Worm (Caenorhabditis elegans): ENCODE measurements around the gene ver-4.

ver-4 gene

DNA sequence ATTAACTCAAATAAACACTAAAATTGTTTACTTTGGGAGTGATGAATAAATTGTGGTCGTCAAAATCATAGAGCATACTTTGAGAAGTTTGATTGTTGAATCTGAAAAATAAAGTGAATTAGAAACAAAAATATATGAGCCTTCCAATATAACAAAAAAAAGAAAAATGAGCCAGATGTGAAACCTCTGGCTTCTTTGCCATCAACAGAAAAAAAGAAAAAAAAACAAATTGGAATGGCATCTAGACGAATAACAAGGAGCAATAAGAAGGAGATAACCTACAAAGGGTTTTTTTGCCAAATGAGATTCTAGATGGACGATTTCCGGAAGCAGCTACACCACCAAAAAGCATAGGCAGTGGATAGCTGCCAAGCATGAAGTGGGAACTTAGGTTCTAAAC, 28.4 kb downstream of the ver-4 start, which contains the start of gene F58A3.4:
Gene F58A3.4, minus strand, starts transcription at position 101 of the 400 bp plus-strand sequence.
- TF ChIP-seq ceh-43 (GFP tag; optimal IDR thresholded peaks at IDR 0.05) (no peak), ces-1 (GFP tag; optimal IDR thresholded peaks at IDR 0.05) (no peak), lin-32 (GFP tag; optimal IDR thresholded peaks at IDR 0.05) (no peak), pha-4 (tag; optimal IDR thresholded peaks at IDR 0.05) (no peak), nhr-12 (tag; optimal IDR thresholded peaks at IDR 0.05) (no peak), cnd-1 (tag; optimal IDR thresholded peaks at IDR 0.05) (no peak), ceh-39 (tag; optimal IDR thresholded peaks at IDR 0.05) (no peak), elt-1 (tag; optimal IDR thresholded peaks at IDR 0.05; ENCODE audit: borderline replicate concordance, insufficient read depth) (no peak), snpc-4 (tag; optimal IDR thresholded peaks at IDR 0.05) (no peak), M03D4.4 (tag; optimal IDR thresholded peaks at IDR 0.05) (no peak), unc-62 (GFP tag; optimal IDR thresholded peaks at IDR 0.05) (no peak), drap-1 (GFP tag; optimal IDR thresholded peaks at IDR 0.05) (no peak), unc-39 (tag; optimal IDR thresholded peaks at IDR 0.05) (no peak), hlh-1 (tag; optimal IDR thresholded peaks at IDR 0.05) (no peak), bed-3 (GFP tag; optimal IDR thresholded peaks at IDR 0.05) (no peak), mep-1 (tag; optimal IDR thresholded peaks at IDR 0.05) (no peak), elt-3 (tag; optimal IDR thresholded peaks at IDR 0.05) (no peak), flh-1 (GFP tag; optimal IDR thresholded peaks at IDR 0.05) (no peak), lsy-2 (tag; optimal IDR thresholded peaks at IDR 0.05) (no peak), ztf-11 (tag; optimal IDR thresholded peaks at IDR 0.05) (no peak)

DNA sequence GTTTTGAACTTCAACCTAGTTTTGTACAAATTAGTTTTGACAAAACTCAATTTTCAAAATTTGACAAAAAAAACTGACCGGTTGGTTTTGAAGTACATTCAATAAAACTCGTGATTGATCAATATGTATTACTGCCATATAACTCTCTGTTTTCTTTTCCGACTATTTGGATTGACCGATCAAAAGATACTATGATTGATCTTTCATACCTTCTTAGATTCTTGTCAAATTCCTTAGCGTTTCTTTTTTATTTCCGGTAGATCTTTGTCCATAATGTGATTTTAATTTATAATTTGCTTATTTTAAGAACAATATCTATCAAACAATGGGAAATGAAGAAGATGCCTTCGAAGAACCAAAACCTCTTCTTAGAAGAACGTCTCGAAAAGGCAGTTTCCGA, 30.2 kb downstream of the ver-4 start, which contains the start of gene F58A3.3:
Gene F58A3.3, plus strand, starts transcription at position 301 of the 400 bp plus-strand sequence.
- no peak for TF ChIP-seq ceh-39 (tag; optimal IDR thresholded peaks at IDR 0.05)
- no peak for TF ChIP-seq pha-4 (tag; optimal IDR thresholded peaks at IDR 0.05)
- no peak for TF ChIP-seq sem-2 (GFP tag; optimal IDR thresholded peaks at IDR 0.05)
- no peak for TF ChIP-seq elt-1 (tag; optimal IDR thresholded peaks at IDR 0.05; ENCODE audit: borderline replicate concordance, insufficient read depth)
- TF ChIP-seq ztf-11 (tag; optimal IDR thresholded peaks at IDR 0.05), result no peak
- TF ChIP-seq mls-2 (tag; optimal IDR thresholded peaks at IDR 0.05), result no peak
- TF ChIP-seq mep-1 (tag; optimal IDR thresholded peaks at IDR 0.05), result no peak
- no peak for TF ChIP-seq snpc-4 (tag; optimal IDR thresholded peaks at IDR 0.05)
- no peak for TF ChIP-seq nhr-28 (tag; optimal IDR thresholded peaks at IDR 0.05)
- no peak for TF ChIP-seq bed-3 (GFP tag; optimal IDR thresholded peaks at IDR 0.05)
- TF ChIP-seq nhr-2 (tag; optimal IDR thresholded peaks at IDR 0.05), result no peak
- TF ChIP-seq unc-120 (tag; optimal IDR thresholded peaks at IDR 0.05; ENCODE audit: poor library complexity, severe bottlenecking), result no peak

DNA sequence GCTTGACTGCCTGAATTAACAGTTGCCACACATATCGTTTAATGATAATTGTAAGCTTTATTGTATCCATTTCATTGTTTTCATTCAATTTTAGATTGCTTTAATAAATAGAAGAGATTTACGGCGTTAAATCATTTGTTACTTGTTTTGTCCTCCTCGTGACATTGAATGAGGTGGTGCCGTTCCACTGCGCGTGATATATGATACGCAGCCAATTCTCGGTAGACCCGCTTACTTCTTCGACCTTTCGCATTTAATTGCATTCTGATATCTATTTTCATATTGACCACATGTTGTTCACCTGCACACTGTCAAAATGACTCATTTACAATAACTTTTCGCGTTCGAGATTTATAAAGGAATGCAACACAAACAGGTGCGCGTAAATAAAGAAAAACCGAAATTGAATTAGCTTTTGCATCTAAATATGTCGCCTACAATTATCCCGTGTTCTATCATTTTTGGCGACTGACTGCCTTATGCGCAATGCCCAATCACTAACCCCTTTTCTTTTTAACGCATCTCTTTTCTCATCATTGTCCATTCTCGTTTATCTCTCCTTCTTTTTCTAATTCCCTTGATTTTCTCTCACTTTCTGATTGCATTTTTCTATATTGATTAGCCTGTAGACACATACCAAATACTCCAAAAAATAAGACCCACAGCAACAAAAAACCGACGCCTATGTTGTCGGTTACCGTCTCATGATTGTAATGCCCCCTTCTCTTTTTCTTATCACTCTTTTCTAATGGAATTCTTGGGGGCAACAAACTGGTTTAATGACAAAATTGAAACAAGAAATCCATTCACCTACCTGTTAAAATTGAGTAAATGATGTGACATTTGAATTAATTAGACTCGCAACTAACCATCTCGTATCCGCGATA, 32.5 kb downstream of the ver-4 start:
- TF ChIP-seq bed-3 (GFP tag; optimal IDR thresholded peaks at IDR 0.05) (no peak), unc-39 (tag; optimal IDR thresholded peaks at IDR 0.05) (no peak), ceh-43 (GFP tag; optimal IDR thresholded peaks at IDR 0.05) (no peak), nhr-76 (tag; optimal IDR thresholded peaks at IDR 0.05) (no peak), cnd-1 (tag; optimal IDR thresholded peaks at IDR 0.05) (no peak), lsy-2 (tag; optimal IDR thresholded peaks at IDR 0.05) (no peak), lin-13 (tag; optimal IDR thresholded peaks at IDR 0.05) (no peak), ztf-11 (tag; optimal IDR thresholded peaks at IDR 0.05) (no peak), lin-32 (GFP tag; optimal IDR thresholded peaks at IDR 0.05) (no peak), ceh-83 (GFP tag; optimal IDR thresholded peaks at IDR 0.05) (no peak), M03D4.4 (tag; optimal IDR thresholded peaks at IDR 0.05) (no peak), drap-1 (GFP tag; optimal IDR thresholded peaks at IDR 0.05) (no peak), nhr-28 (tag; optimal IDR thresholded peaks at IDR 0.05) (no peak), mls-2 (tag; optimal IDR thresholded peaks at IDR 0.05) (no peak), flh-1 (GFP tag; optimal IDR thresholded peaks at IDR 0.05) (no peak), elt-3 (tag; optimal IDR thresholded peaks at IDR 0.05) (no peak), ceh-39 (tag; optimal IDR thresholded peaks at IDR 0.05) (no peak)

DNA sequence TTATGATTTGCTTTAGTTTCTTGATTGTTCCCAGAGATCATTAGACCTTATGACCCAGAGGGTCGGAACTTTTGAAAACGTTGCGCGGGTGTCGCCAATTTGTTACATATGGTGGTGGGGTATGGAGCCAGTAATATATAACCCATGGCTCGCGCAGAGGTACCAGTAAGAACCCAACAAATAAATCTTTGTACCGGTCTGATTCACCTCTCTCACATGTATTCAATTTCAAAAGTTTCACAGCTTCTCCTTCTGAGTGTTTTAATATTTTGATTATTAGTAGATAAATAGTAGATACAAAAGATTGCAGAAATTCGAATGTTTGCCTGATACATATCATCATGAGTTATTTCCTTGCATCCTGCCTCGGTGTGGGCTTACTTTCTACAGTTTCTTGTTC, 33.9 kb downstream of the ver-4 start, which contains the start of gene egl-15:
Gene egl-15, plus strand, starts transcription at position 301 of the 400 bp plus-strand sequence.
- TF ChIP-seq snpc-4 (tag; optimal IDR thresholded peaks at IDR 0.05), result no peak
- TF ChIP-seq ceh-39 (tag; optimal IDR thresholded peaks at IDR 0.05), result no peak
- TF ChIP-seq zip-8 (tag; optimal IDR thresholded peaks at IDR 0.05), result no peak
- no peak for TF ChIP-seq unc-62 (GFP tag; optimal IDR thresholded peaks at IDR 0.05)
- no peak for TF ChIP-seq ceh-83 (GFP tag; optimal IDR thresholded peaks at IDR 0.05)

DNA sequence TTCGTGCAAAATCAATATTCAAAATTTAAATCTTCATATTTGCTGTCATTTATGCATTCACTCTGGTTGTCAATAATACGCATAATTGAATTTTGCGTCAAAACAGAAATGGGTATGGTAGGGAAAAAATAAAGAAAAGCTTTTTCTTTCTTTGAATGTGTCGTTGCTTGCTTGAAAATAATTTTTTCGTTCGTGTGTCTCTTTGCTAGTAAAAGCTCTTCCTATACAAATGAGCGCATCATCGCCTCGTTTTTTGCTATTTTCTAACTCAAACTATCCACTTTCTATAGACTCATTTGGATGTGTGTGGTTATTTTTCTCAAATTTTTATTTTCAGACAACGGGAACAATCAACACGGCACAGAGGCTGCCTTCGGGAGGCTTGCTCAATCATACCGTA, 46.5 kb downstream of the ver-4 start, which contains the start of gene ldb-1:
Gene ldb-1, plus strand, starts transcription at position 301 of the 400 bp plus-strand sequence.
- TF ChIP-seq drap-1 (GFP tag; optimal IDR thresholded peaks at IDR 0.05) (no peak), ces-1 (GFP tag; optimal IDR thresholded peaks at IDR 0.05) (no peak), ceh-83 (GFP tag; optimal IDR thresholded peaks at IDR 0.05) (no peak), bed-3 (GFP tag; optimal IDR thresholded peaks at IDR 0.05) (no peak), lin-13 (tag; optimal IDR thresholded peaks at IDR 0.05) (no peak), unc-39 (tag; optimal IDR thresholded peaks at IDR 0.05) (no peak), pha-4 (tag; optimal IDR thresholded peaks at IDR 0.05) (no peak), ham-2 (GFP tag; optimal IDR thresholded peaks at IDR 0.05) (no peak), nhr-237 (tag; optimal IDR thresholded peaks at IDR 0.05) (no peak), blmp-1 (tag; optimal IDR thresholded peaks at IDR 0.05) (no peak), mab-5 (tag; optimal IDR thresholded peaks at IDR 0.05) (no peak), elt-3 (tag; optimal IDR thresholded peaks at IDR 0.05) (no peak)

All from whole organism, mixed stage, embryonic.